Fruit fly (Drosophila melanogaster): ENCODE results near the gene Chrac-14.

- no peak for TF ChIP-seq psq (optimal IDR thresholded peaks at IDR 0.05)
- TF ChIP-seq pan (optimal IDR thresholded peaks at IDR 0.05), result no peak
- TF ChIP-seq CG8478 (optimal IDR thresholded peaks at IDR 0.05), result no peak
- no peak for TF ChIP-seq usp (GFP tag; optimal IDR thresholded peaks at IDR 0.05)
- no peak for TF ChIP-seq Dll (optimal IDR thresholded peaks at IDR 0.05)
Observed at dm6 chr2L:8433512-8433911, 3.7 kb upstream of the Chrac-14 start, which contains the start of gene grk.
